Fruit fly (Drosophila melanogaster) whole organism, prepupa: Measurements from ENCODE around the gene CG1440.

Source experiments
- CG10669 ChIP-seq: fragments of 200-800 bp; sonication (Bioruptor generic); optimal IDR thresholded peaks from 3 replicates; lab custom pipeline; 2018; ENCODE audit warnings: missing biosample characterization, mild to moderate bottlenecking, missing genetic modification characterization, moderate library complexity
- CG11294 ChIP-seq: fragments of 200-800 bp; sonication (Bioruptor generic); IDR thresholded peaks from 2 replicates; pipeline ENCODE4 v1.3.6; 2022; ENCODE audit warnings: missing biosample characterization, missing genetic modification characterization
- CG11762 ChIP-seq: fragments of 200-800 bp; sonication (Bioruptor generic); optimal IDR thresholded peaks from 3 replicates; lab custom pipeline; 2016; ENCODE audit warnings: missing biosample characterization, missing genetic modification characterization; ENCODE audit not compliant: insufficient read depth
- CG11902 ChIP-seq: fragments of 200-800 bp; sonication (Bioruptor generic); optimal IDR thresholded peaks from 3 replicates; lab custom pipeline; 2016; ENCODE audit warnings: missing biosample characterization, missing genetic modification characterization
- CG15336 ChIP-seq: fragments of 200-800 bp; sonication (Bioruptor generic); IDR thresholded peaks from 2 replicates; pipeline ENCODE4 v1.3.6; 2022; ENCODE audit warnings: missing biosample characterization, missing genetic modification characterization
- CG1621 ChIP-seq: fragments of 200-800 bp; sonication (Bioruptor generic); optimal IDR thresholded peaks from 3 replicates; lab custom pipeline; 2018; ENCODE audit warnings: missing biosample characterization, mild to moderate bottlenecking, missing genetic modification characterization
- CG16779 ChIP-seq: fragments of 200-800 bp; sonication (Bioruptor generic); optimal IDR thresholded peaks from 3 replicates; lab custom pipeline; 2017; ENCODE audit warnings: missing biosample characterization, mild to moderate bottlenecking, missing genetic modification characterization
- CG3032 ChIP-seq: fragments of 200-800 bp; optimal IDR thresholded peaks from 2 replicates; lab custom pipeline; 2019; ENCODE audit warnings: missing biosample characterization, mild to moderate bottlenecking, missing genetic modification characterization, moderate library complexity
- CG31627 ChIP-seq: fragments of 200-800 bp; sonication (Bioruptor generic); optimal IDR thresholded peaks from 3 replicates; lab custom pipeline; 2016; ENCODE audit warnings: missing biosample characterization, missing genetic modification characterization
- CG34406 ChIP-seq: fragments of 200-800 bp; sonication (Bioruptor generic); optimal IDR thresholded peaks from 3 replicates; lab custom pipeline; 2016; ENCODE audit warnings: missing biosample characterization, missing genetic modification characterization
- CG3919 ChIP-seq: fragments of 200-800 bp; sonication (Bioruptor generic); optimal IDR thresholded peaks from 3 replicates; lab custom pipeline; 2016; ENCODE audit warnings: missing biosample characterization, missing genetic modification characterization
- CG4318 ChIP-seq: fragments of 200-800 bp; sonication (Bioruptor generic); optimal IDR thresholded peaks from 3 replicates; lab custom pipeline; 2017; ENCODE audit warnings: missing biosample characterization, mild to moderate bottlenecking, missing genetic modification characterization
- CG6163 ChIP-seq: fragments of 200-800 bp; sonication (Bioruptor generic); IDR thresholded peaks from 3 replicates; pipeline ENCODE4 v1.3.6; 2022; ENCODE audit warnings: missing biosample characterization, missing genetic modification characterization
- CG6276 ChIP-seq: fragments of 200-800 bp; sonication (Bioruptor generic); optimal IDR thresholded peaks from 2 replicates; lab custom pipeline; 2017; ENCODE audit warnings: missing biosample characterization, mild to moderate bottlenecking, missing genetic modification characterization
- CG6808 ChIP-seq: fragments of 200-800 bp; sonication (Bioruptor generic); optimal IDR thresholded peaks from 3 replicates; lab custom pipeline; 2017; ENCODE audit warnings: missing biosample characterization, missing genetic modification characterization, mild to moderate bottlenecking, moderate library complexity, missing genetic modification reagents
- CG6854 ChIP-seq: fragments of 200-800 bp; sonication (Bioruptor generic); optimal IDR thresholded peaks from 2 replicates; lab custom pipeline; 2017; ENCODE audit warnings: missing biosample characterization, mild to moderate bottlenecking, missing genetic modification characterization
- CG7368 ChIP-seq: fragments of 200-800 bp; sonication (Bioruptor generic); optimal IDR thresholded peaks from 3 replicates; lab custom pipeline; 2016; ENCODE audit warnings: missing biosample characterization, missing genetic modification characterization
- CG8319 ChIP-seq: fragments of 200-800 bp; sonication (Bioruptor generic); optimal IDR thresholded peaks from 3 replicates; lab custom pipeline; 2016; ENCODE audit warnings: missing biosample characterization, missing genetic modification characterization
- CG9139 ChIP-seq: fragments of 200-800 bp; sonication (Bioruptor generic); optimal IDR thresholded peaks from 3 replicates; lab custom pipeline; 2017; ENCODE audit warnings: missing biosample characterization, mild to moderate bottlenecking, missing genetic modification characterization
- Eip75B ChIP-seq: fragments of 200-800 bp; sonication (Bioruptor generic); optimal IDR thresholded peaks from 3 replicates; lab custom pipeline; 2016; ENCODE audit warnings: missing biosample characterization, missing genetic modification characterization
- Eip78C ChIP-seq: fragments of 200-800 bp; sonication (Bioruptor generic); peaks from one replicate; lab custom pipeline; 2016; ENCODE audit warnings: missing biosample characterization, missing genetic modification characterization
- Ets21C ChIP-seq: fragments of 200-800 bp; sonication (Bioruptor generic); optimal IDR thresholded peaks from 3 replicates; lab custom pipeline; 2016; ENCODE audit warnings: missing biosample characterization, missing genetic modification characterization
- Gug ChIP-seq: fragments of 200-800 bp; sonication (Bioruptor generic); IDR thresholded peaks from 2 replicates; pipeline ENCODE4 v1.3.6; 2022; ENCODE audit warnings: missing biosample characterization, missing genetic modification characterization
- Hr38 ChIP-seq: sonication (Bioruptor generic); optimal IDR thresholded peaks from 2 replicates; lab custom pipeline; 2016; ENCODE audit warnings: missing biosample characterization, missing genetic modification characterization
- Hr39 ChIP-seq: fragments of 200-800 bp; sonication (Bioruptor generic); optimal IDR thresholded peaks from 2 replicates; lab custom pipeline; 2016; ENCODE audit warnings: missing biosample characterization, missing genetic modification characterization
- Hr4 ChIP-seq: fragments of 200-800 bp; sonication (Bioruptor generic); optimal IDR thresholded peaks from 3 replicates; lab custom pipeline; 2016; ENCODE audit warnings: missing biosample characterization, missing genetic modification characterization
- Lpt ChIP-seq: fragments of 200-800 bp; sonication (Bioruptor generic); optimal IDR thresholded peaks from 3 replicates; lab custom pipeline; 2016; ENCODE audit warnings: missing biosample characterization, missing genetic modification characterization
- Met ChIP-seq: fragments of 200-800 bp; sonication (Bioruptor generic); optimal IDR thresholded peaks from 3 replicates; lab custom pipeline; 2016; ENCODE audit warnings: missing biosample characterization, missing genetic modification characterization
- Sox102F ChIP-seq: fragments of 200-800 bp; sonication (Bioruptor generic); optimal IDR thresholded peaks from 2 replicates; lab custom pipeline; 2016; ENCODE audit warnings: missing biosample characterization, mild to moderate bottlenecking, missing genetic modification characterization
- Sox14 ChIP-seq: fragments of 200-800 bp; sonication (Bioruptor generic); optimal IDR thresholded peaks from 3 replicates; lab custom pipeline; 2016; ENCODE audit warnings: missing biosample characterization, missing genetic modification characterization
- Sox15 ChIP-seq: fragments of 200-800 bp; sonication (Bioruptor generic); optimal IDR thresholded peaks from 3 replicates; lab custom pipeline; 2016; ENCODE audit warnings: missing biosample characterization, missing genetic modification characterization
- achi ChIP-seq: fragments of 200-800 bp; sonication (Bioruptor generic); optimal IDR thresholded peaks from 3 replicates; lab custom pipeline; 2016; ENCODE audit warnings: missing biosample characterization, missing genetic modification characterization
- cyc ChIP-seq: fragments of 200-800 bp; sonication (Bioruptor generic); optimal IDR thresholded peaks from 3 replicates; lab custom pipeline; 2016; ENCODE audit warnings: missing biosample characterization, missing genetic modification characterization
- fd85E ChIP-seq: fragments of 200-800 bp; sonication (Bioruptor generic); optimal IDR thresholded peaks from 3 replicates; lab custom pipeline; 2016; ENCODE audit warnings: missing biosample characterization, missing genetic modification characterization
- fkh ChIP-seq: fragments of 200-800 bp; sonication (Bioruptor generic); optimal IDR thresholded peaks from 3 replicates; lab custom pipeline; 2017; ENCODE audit warnings: missing biosample characterization, mild to moderate bottlenecking, missing genetic modification characterization, moderate library complexity
- lz ChIP-seq: fragments of 200-800 bp; sonication (Bioruptor generic); optimal IDR thresholded peaks from 3 replicates; lab custom pipeline; 2016; ENCODE audit warnings: missing biosample characterization, missing genetic modification characterization
- net ChIP-seq: fragments of 200-800 bp; sonication (Bioruptor generic); optimal IDR thresholded peaks from 3 replicates; lab custom pipeline; 2016; ENCODE audit warnings: missing biosample characterization, missing genetic modification characterization
- salr ChIP-seq, 2 experiments: fragments of 200-800 bp; sonication (Bioruptor generic); optimal IDR thresholded peaks; 3 replicates each; lab custom pipeline; 2016 to 2018; ENCODE audit warnings: missing biosample characterization in 2 of 2, missing genetic modification characterization in 2 of 2, mild to moderate bottlenecking in 1 of 2
- spab ChIP-seq: fragments of 200-800 bp; sonication (Bioruptor generic); optimal IDR thresholded peaks from 2 replicates; lab custom pipeline; 2017; ENCODE audit warnings: missing biosample characterization, mild to moderate bottlenecking, missing genetic modification characterization, missing genetic modification reagents
- ss ChIP-seq, 2 experiments: fragments of 200-800 bp; sonication (Bioruptor generic); optimal IDR thresholded peaks; 2 replicates in 1 of 2; 3 replicates in 1 of 2; lab custom pipeline; 2017 to 2018; ENCODE audit warnings: mild to moderate bottlenecking in 2 of 2, missing biosample characterization in 2 of 2, missing genetic modification characterization in 2 of 2, moderate library complexity in 1 of 2
- topi ChIP-seq: fragments of 200-800 bp; sonication (Bioruptor generic); optimal IDR thresholded peaks from 3 replicates; lab custom pipeline; 2016; ENCODE audit warnings: missing biosample characterization, missing genetic modification characterization
- vri ChIP-seq: fragments of 200-800 bp; sonication (Bioruptor generic); optimal IDR thresholded peaks from 3 replicates; lab custom pipeline; 2016; ENCODE audit warnings: missing biosample characterization, mild to moderate bottlenecking, missing genetic modification characterization

The CG1440 gene

dm6 chrX:8411532-8411960 is 25.3 kb upstream of the CG1440 start, which contains the start of gene lawc (continued):
- TF ChIP-seq Lpt (GFP tag; lab: Kevin White, UChicago) (no peak), Eip75B (peak; percentile 46), CG3032 (tag; lab: Kevin White, UChicago) (no peak), CG9139 (peak; percentile 65), Sox15 (GFP tag; lab: Kevin White, UChicago) (no peak), CG8319 (GFP tag; lab: Kevin White, UChicago) (no peak), CG6854 (peak; percentile 85), CG6808 (GFP tag; lab: Kevin White, UChicago) (peak; percentile 10), Sox14 (GFP tag; lab: Kevin White, UChicago) (peak; percentile 63), spab (GFP tag; lab: Kevin White, UChicago) (peak; percentile 9), Met (GFP tag; lab: Kevin White, UChicago) (peak; percentile 30), CG34406 (peak; percentile 9), achi (GFP tag; lab: Kevin White, UChicago) (peak; percentile 19), Hr38 (GFP tag; lab: Kevin White, UChicago) (no peak), net (GFP tag; lab: Kevin White, UChicago) (peak; percentile 52), CG15336 (GFP tag; lab: Robert Waterston, UW) (peak; percentile 88; the same call in 1 of the 2 replicates), fd85E (GFP tag; lab: Kevin White, UChicago) (peak; percentile 87), CG11902 (GFP tag; lab: Kevin White, UChicago) (no peak), CG10669 (GFP tag; lab: Kevin White, UChicago) (no peak), CG11762 (GFP tag; lab: Kevin White, UChicago) (peak; percentile 20), Sox102F (GFP tag; lab: Kevin White, UChicago) (peak; percentile 59), CG3919 (GFP tag; lab: Kevin White, UChicago) (peak; percentile 11), CG16779 (tag; lab: Kevin White, UChicago) (peak; percentile 63), Eip78C (GFP tag; lab: Kevin White, UChicago) (peak; percentile 87), CG6276 (peak; percentile 60)

dm6 chrX:8412197-8413160 is 24.4 kb upstream of the CG1440 start:
- peak; percentile 30 for TF ChIP-seq fkh
- TF ChIP-seq CG31627 (GFP tag; lab: Kevin White, UChicago), result no peak
- TF ChIP-seq Hr4 (GFP tag; lab: Kevin White, UChicago), result no peak
- no peak for TF ChIP-seq lz (GFP tag; lab: Kevin White, UChicago)
- TF ChIP-seq Gug, result no peak
- no peak for TF ChIP-seq CG4318
- TF ChIP-seq CG6808 (GFP tag; lab: Kevin White, UChicago), result no peak
- no peak for TF ChIP-seq Hr39 (GFP tag; lab: Kevin White, UChicago)
- no peak for TF ChIP-seq CG10669 (GFP tag; lab: Kevin White, UChicago)
- TF ChIP-seq Met (GFP tag; lab: Kevin White, UChicago), result no peak
- no peak for TF ChIP-seq CG3919 (GFP tag; lab: Kevin White, UChicago)
- TF ChIP-seq Lpt (GFP tag; lab: Kevin White, UChicago), result no peak
- TF ChIP-seq vri (GFP tag; lab: Kevin White, UChicago), result peak; percentile 15
- peak; percentile 45; the same call in 2 of the 3 replicates for TF ChIP-seq CG6163 (GFP tag; lab: Robert Waterston, UW)
- no peak for TF ChIP-seq topi (GFP tag; lab: Kevin White, UChicago)
- no peak for TF ChIP-seq CG7368
- TF ChIP-seq CG15336 (GFP tag; lab: Robert Waterston, UW), result 0 out of 2 replicates have a peak, but pooled peaks have one; percentile 10
- no peak for TF ChIP-seq salr (GFP tag; optimal IDR thresholded peaks at IDR 0.05; lab: Kevin White, UChicago)
- peak; percentile 8 for TF ChIP-seq CG6276
- TF ChIP-seq CG6854, result no peak
- peak; percentile 35 for TF ChIP-seq Eip78C (GFP tag; lab: Kevin White, UChicago)
- no peak for TF ChIP-seq Ets21C (GFP tag; lab: Kevin White, UChicago)
- TF ChIP-seq CG1621 (tag; lab: Kevin White, UChicago), result no peak
- TF ChIP-seq cyc (GFP tag; lab: Kevin White, UChicago), result no peak
- no peak for TF ChIP-seq CG34406
- no peak for TF ChIP-seq CG16779 (tag; lab: Kevin White, UChicago)
- TF ChIP-seq CG11294 (GFP tag; lab: Robert Waterston, UW), result no peak
- no peak for TF ChIP-seq CG11762 (GFP tag; lab: Kevin White, UChicago)
- peak; percentile 12 to 28 for TF ChIP-seq ss (GFP tag; optimal IDR thresholded peaks at IDR 0.05; lab: Kevin White, UChicago)
- TF ChIP-seq, all 60 proteins: peak for 7
